Worm (Caenorhabditis elegans): Measurements from ENCODE around the gene K08H2.2.

DNA sequence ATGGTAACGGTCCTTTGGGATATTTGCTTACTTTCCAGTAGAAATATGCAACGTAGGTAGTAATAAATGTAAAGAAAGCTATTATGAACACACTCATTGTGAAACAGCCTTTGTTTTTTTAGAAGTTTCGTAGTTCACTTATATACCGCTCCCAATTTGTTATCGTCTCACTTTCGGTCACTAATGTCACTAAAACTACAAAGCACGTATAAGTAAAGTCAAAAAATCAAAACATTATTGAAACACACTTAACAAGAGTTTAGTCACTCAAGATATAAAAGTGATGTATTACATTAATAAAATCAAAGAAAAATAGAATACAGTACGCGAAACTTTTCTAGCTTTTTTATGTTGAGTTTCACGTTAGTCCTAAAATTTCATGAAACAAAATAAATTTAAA lies 39.3 kb upstream of the K08H2.2 start, which contains the start of gene cyp-14A3:
- TF ChIP-seq tab-1 (GFP tag; IDR thresholded peaks at IDR 0.05) (no peak), ref-1 (GFP tag; conservative IDR thresholded peaks at IDR 0.05) (no peak), klf-2 (GFP tag; conservative IDR thresholded peaks at IDR 0.05) (no peak), ztf-29 (GFP tag; IDR thresholded peaks at IDR 0.05) (no peak), flt-1 (GFP tag; IDR thresholded peaks at IDR 0.05) (no peak), med-1 (GFP tag; optimal IDR thresholded peaks at IDR 0.05; ENCODE audit: insufficient read depth) (no peak)

Data from whole organism, midembryonic.